Fruit fly (Drosophila melanogaster) whole organism, larva: ENCODE results near the gene CG31551.

Experiments
- noc ChIP-seq: fragments of 200-800 bp; sonication (Bioruptor generic); optimal IDR thresholded peaks from 3 replicates; lab custom pipeline; 2019; ENCODE audit warnings: missing biosample characterization, mild to moderate bottlenecking, missing genetic modification characterization, moderate library complexity

Gene CG31551

DNA sequence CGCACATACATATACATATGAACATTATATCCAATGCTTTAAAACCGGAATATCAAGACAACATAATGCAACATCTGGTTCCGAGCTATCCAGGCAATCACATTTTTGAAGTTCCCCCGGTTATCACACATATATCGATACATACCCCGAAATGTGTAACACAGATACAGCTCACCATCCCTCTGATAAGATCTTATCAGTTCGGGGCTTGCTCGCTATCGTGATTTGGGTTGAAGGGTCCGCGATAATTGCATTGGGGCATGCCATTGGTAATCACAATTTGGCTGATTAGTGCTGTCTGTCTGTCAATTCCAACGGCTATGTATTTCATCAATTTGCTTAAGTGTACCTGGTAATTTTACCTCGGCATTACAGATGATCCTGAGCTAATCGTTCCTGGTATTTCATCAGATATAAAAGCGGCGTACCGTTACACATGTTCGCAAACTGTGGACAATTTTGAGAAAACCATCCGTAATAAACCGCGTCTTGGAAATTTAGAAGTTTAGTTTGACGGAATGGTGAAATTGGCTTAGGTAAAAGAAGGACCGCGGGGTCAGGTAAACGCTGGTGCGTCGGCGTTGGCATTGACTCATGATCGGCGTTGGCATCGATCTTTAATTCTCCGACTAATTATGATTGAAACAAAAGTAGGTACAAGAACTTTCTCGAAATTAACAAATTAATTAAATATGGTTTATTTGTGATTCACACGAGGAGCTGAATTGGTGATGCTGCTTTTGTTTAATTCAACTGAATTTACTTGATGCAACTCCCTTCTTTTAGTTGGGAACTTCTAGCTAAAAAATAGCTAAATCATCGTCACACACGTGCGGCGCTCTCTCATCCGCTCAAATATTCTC, 44.4 kb downstream of the CG31551 start:
- no peak for TF ChIP-seq noc (tag; lab: Kevin White, UChicago)

DNA sequence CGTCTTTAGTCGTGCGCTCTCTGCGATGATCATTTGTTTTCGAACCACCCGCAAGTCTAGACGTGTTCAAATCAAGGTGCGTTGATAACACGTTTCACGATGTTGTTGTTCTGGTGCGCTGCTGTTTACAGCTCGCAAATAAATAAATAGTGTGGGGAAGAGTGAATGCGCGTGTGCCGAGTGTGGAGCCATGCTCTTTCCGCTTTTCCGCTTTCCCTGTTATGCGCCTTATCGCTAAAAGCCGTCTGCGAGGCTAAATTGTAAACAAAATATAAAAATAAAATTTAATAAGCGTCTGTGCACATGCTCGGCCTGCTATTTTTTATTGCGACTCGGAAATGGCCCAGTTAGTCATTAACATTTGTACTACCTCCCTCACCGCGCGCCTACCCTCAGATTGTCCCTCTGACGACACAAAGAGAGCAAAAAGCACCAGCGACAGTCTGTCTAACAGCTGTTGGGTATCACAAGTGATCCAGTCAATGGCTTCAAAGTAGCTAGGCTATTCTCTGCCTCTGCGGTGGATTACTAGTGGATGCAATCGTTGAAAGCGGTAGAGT, 45.1 kb downstream of the CG31551 start:
- peak; percentile 84 for TF ChIP-seq noc (tag; lab: Kevin White, UChicago)
